Fruit fly (Drosophila melanogaster): ENCODE measurements around the gene CG18746.

CG18746 gene

DNA sequence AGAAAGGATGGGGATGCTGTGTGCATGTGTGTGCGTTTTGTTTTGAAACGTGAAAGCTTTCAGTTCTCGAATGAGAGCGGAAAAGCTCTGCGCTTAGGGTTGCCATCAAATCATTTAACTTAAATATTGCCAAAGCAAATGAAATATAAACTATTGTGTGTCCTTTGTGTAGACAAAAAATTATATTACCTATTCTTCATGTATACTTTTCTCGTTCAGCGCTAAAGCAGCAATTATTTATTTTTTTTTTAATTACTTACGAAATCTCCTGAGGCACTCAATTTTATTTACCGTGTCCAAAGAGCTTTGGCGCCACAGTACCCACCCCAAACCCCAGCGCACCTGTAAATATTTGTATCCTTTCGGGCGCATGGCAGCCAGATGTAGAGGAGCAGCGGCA is 31.6 kb upstream of the CG18746 start (continued):
- no peak for TF ChIP-seq Opbp (GFP tag; IDR thresholded peaks at IDR 0.05; ENCODE audit: partially characterized antibody)
- TF ChIP-seq Doc2 (GFP tag; IDR thresholded peaks at IDR 0.05), result no peak
- no peak for TF ChIP-seq peb (GFP tag; IDR thresholded peaks at IDR 0.05)
- no peak for TF ChIP-seq lola (GFP tag; optimal IDR thresholded peaks at IDR 0.05)
- TF ChIP-seq CG12391 (tag; optimal IDR thresholded peaks at IDR 0.05), result peak; percentile 24
- TF ChIP-seq CG14667 (GFP tag; IDR thresholded peaks at IDR 0.05), result no peak
- TF ChIP-seq D19A (tag; optimal IDR thresholded peaks at IDR 0.05), result no peak
- peak; percentile 3 for TF ChIP-seq Sox100B (GFP tag; optimal IDR thresholded peaks at IDR 0.05)
- no peak for TF ChIP-seq chif (GFP tag; optimal IDR thresholded peaks at IDR 0.05)
- TF ChIP-seq CG6813 (GFP tag; optimal IDR thresholded peaks at IDR 0.05), result no peak
- peak; percentile 30 for TF ChIP-seq CG3847 (GFP tag; IDR thresholded peaks at IDR 0.05)
- TF ChIP-seq ERR (GFP tag; optimal IDR thresholded peaks at IDR 0.05), result no peak
- peak; percentile 46 for TF ChIP-seq pho (GFP tag; optimal IDR thresholded peaks at IDR 0.05)
- TF ChIP-seq H2.0 (GFP tag; IDR thresholded peaks at IDR 0.05), result peak; percentile 50; the same call in 1 of the 2 replicates
- no peak for TF ChIP-seq CG1233 (GFP tag; optimal IDR thresholded peaks at IDR 0.05)
- peak; percentile 28 for TF ChIP-seq PHDP (tag; optimal IDR thresholded peaks at IDR 0.05)
- peak; percentile 21 for TF ChIP-seq HmgZ (tag; optimal IDR thresholded peaks at IDR 0.05)
- no peak for TF ChIP-seq hkb (optimal IDR thresholded peaks at IDR 0.05)
- no peak; the same call in 1 of the 2 replicates for TF ChIP-seq hkb (GFP tag; IDR thresholded peaks at IDR 0.05)
- no peak for TF ChIP-seq Chrac-16 (GFP tag; optimal IDR thresholded peaks at IDR 0.05)
- no peak for TF ChIP-seq amos (GFP tag; IDR thresholded peaks at IDR 0.05; ENCODE audit: partially characterized antibody)
- no peak for TF ChIP-seq Blimp-1 (GFP tag; optimal IDR thresholded peaks at IDR 0.05)
- TF ChIP-seq gsb (GFP tag; IDR thresholded peaks at IDR 0.05), result no peak
- TF ChIP-seq lbe (GFP tag; optimal IDR thresholded peaks at IDR 0.05), result no peak
- no peak for TF ChIP-seq Atf3 (GFP tag; optimal IDR thresholded peaks at IDR 0.05)
- no peak for TF ChIP-seq nerfin-1 (tag; optimal IDR thresholded peaks at IDR 0.05)
- TF ChIP-seq Poxn (GFP tag; IDR thresholded peaks at IDR 0.05), result no peak
- no peak for TF ChIP-seq CTCF (GFP tag; optimal IDR thresholded peaks at IDR 0.05)
- no peak for TF ChIP-seq CG8359 (GFP tag; optimal IDR thresholded peaks at IDR 0.05; ENCODE audit: borderline replicate concordance)
- peak; percentile 54 for TF ChIP-seq gem (tag; optimal IDR thresholded peaks at IDR 0.05)
- no peak for TF ChIP-seq CG17328 (GFP tag; IDR thresholded peaks at IDR 0.05)
- TF ChIP-seq gcm (GFP tag; optimal IDR thresholded peaks at IDR 0.05), result no peak
- TF ChIP-seq CG16863 (GFP tag; optimal IDR thresholded peaks at IDR 0.05), result no peak
- TF ChIP-seq Rfx (GFP tag; IDR thresholded peaks at IDR 0.05), result peak; percentile 73
- TF ChIP-seq Doc3 (GFP tag; IDR thresholded peaks at IDR 0.05; ENCODE audit: partially characterized antibody), result no peak
- no peak for TF ChIP-seq CG3995 (GFP tag; optimal IDR thresholded peaks at IDR 0.05)
- TF ChIP-seq Max (GFP tag; optimal IDR thresholded peaks at IDR 0.05), result no peak
- TF ChIP-seq ind (GFP tag; optimal IDR thresholded peaks at IDR 0.05), result no peak
- TF ChIP-seq B-H1 (GFP tag; IDR thresholded peaks at IDR 0.05), result no peak
- TF ChIP-seq dmrt99B (tag; optimal IDR thresholded peaks at IDR 0.05), result peak; percentile 37
- TF ChIP-seq CG12155 (GFP tag; optimal IDR thresholded peaks at IDR 0.05), result no peak
- TF ChIP-seq dati (GFP tag; IDR thresholded peaks at IDR 0.05), result 0 out of 2 replicates have a peak, but pooled peaks have one; percentile 18
- TF ChIP-seq CG17186 (GFP tag; optimal IDR thresholded peaks at IDR 0.05), result no peak
- no peak for TF ChIP-seq HmgD (GFP tag; optimal IDR thresholded peaks at IDR 0.05)
- TF ChIP-seq CG13123 (GFP tag; optimal IDR thresholded peaks at IDR 0.05), result no peak
- TF ChIP-seq CG14014 (GFP tag; IDR thresholded peaks at IDR 0.05), result no peak; the same call in 1 of the 2 replicates
- no peak for TF ChIP-seq CG11723 (GFP tag; optimal IDR thresholded peaks at IDR 0.05)
- no peak for TF ChIP-seq CG15073 (GFP tag; optimal IDR thresholded peaks at IDR 0.05)
- no peak for TF ChIP-seq YL-1 (GFP tag; optimal IDR thresholded peaks at IDR 0.05)
- TF ChIP-seq dimm (GFP tag; IDR thresholded peaks at IDR 0.05), result no peak
- no peak for TF ChIP-seq CG1832 (GFP tag; optimal IDR thresholded peaks at IDR 0.05)
- no peak for TF ChIP-seq HLHmδ (GFP tag; optimal IDR thresholded peaks at IDR 0.05)
